Worm (Caenorhabditis elegans): ENCODE data around the gene C44C1.1.

DNA sequence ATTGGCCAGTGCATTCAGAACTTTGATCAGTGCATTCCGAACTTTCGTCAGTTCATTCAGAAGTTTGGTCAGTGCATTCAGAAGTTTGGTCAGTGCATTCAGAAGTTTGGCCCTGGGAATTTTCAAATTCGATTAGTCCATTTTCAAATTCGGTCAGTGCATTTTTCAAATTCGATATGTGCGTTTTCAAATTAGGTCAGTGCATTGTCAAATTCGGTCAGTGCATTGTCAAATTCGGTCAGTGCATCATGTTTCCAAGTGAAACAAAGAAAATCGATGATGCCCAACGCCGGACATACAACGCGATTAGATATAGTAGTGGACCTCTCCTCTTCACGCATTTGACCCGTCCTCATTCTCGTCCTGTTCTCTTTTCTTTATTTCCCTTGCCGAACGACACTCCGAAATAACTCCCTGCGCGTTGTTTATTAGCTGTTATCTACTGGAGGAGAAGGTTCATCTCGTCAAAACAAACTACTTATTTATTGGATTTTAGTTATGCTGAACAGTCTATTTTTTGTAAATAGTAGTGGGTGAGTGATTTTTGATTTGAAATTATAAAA is 26.0 kb upstream of the C44C1.1 start, which contains the start of gene apm-3:
- TF ChIP-seq nhr-237 (tag; optimal IDR thresholded peaks at IDR 0.05) = no peak
- no peak for TF ChIP-seq pha-4 (tag; optimal IDR thresholded peaks at IDR 0.05)
- no peak for TF ChIP-seq elt-1 (tag; optimal IDR thresholded peaks at IDR 0.05; ENCODE audit: borderline replicate concordance, insufficient read depth)
- no peak for TF ChIP-seq ztf-11 (tag; optimal IDR thresholded peaks at IDR 0.05)
- peak; percentile 12 for TF ChIP-seq lin-13 (tag; optimal IDR thresholded peaks at IDR 0.05)
- no peak for TF ChIP-seq elt-3 (tag; optimal IDR thresholded peaks at IDR 0.05)
- TF ChIP-seq mep-1 (tag; optimal IDR thresholded peaks at IDR 0.05) = peak; percentile 51

All from whole organism, mixed stage, embryonic.